Fruit fly (Drosophila melanogaster): ENCODE results near the gene Atxn7.

Gene Atxn7

dm6 chr2L:2365077-2365651 lies 10.5 kb upstream of the Atxn7 start, which contains the start of the genes Rab5 and Axud1 (continued):
- TF ChIP-seq CG11504 (tag; optimal IDR thresholded peaks at IDR 0.05) (peak; percentile 46), CG17829 (tag; optimal IDR thresholded peaks at IDR 0.05) (peak; percentile 24), croc (GFP tag; conservative IDR thresholded peaks at IDR 0.05) (no peak), fd3F (GFP tag; optimal IDR thresholded peaks at IDR 0.05) (no peak), org-1 (GFP tag; optimal IDR thresholded peaks at IDR 0.05) (no peak), E2f1 (GFP tag; IDR thresholded peaks at IDR 0.05) (peak; percentile 21; the same call in 1 of the 2 replicates), CG9437 (GFP tag; optimal IDR thresholded peaks at IDR 0.05) (no peak), lab (GFP tag; optimal IDR thresholded peaks at IDR 0.05) (peak; percentile 19), CG3065 (GFP tag; optimal IDR thresholded peaks at IDR 0.05) (no peak), chm (GFP tag; IDR thresholded peaks at IDR 0.05) (no peak; the same call in 1 of the 2 replicates), pum (GFP tag; optimal IDR thresholded peaks at IDR 0.05) (no peak), luna (GFP tag; optimal IDR thresholded peaks at IDR 0.05) (no peak), ac (GFP tag; optimal IDR thresholded peaks at IDR 0.05) (no peak), zfh1 (GFP tag; IDR thresholded peaks at IDR 0.05) (no peak), CG17385 (GFP tag; optimal IDR thresholded peaks at IDR 0.05) (peak; percentile 20), CG17359 (tag; optimal IDR thresholded peaks at IDR 0.05) (no peak), CG16863 (GFP tag; optimal IDR thresholded peaks at IDR 0.05) (no peak), CG32772 (GFP tag; IDR thresholded peaks at IDR 0.05) (0 out of 2 replicates have a peak, but pooled peaks have one; percentile 15), CG15269 (tag; optimal IDR thresholded peaks at IDR 0.05) (no peak), CG2889 (GFP tag; IDR thresholded peaks at IDR 0.05) (no peak), Fer3 (tag; optimal IDR thresholded peaks at IDR 0.05) (no peak), otp (GFP tag; IDR thresholded peaks at IDR 0.05) (no peak), HHEX (GFP tag; optimal IDR thresholded peaks at IDR 0.05) (no peak), Ptx1 (GFP tag; IDR thresholded peaks at IDR 0.05) (0 out of 2 replicates have a peak, but pooled peaks have one; percentile 12), CG6254 (GFP tag; optimal IDR thresholded peaks at IDR 0.05) (no peak), run (tag; optimal IDR thresholded peaks at IDR 0.05) (no peak), Dek (tag; optimal IDR thresholded peaks at IDR 0.05) (peak; percentile 7), Dp (GFP tag; optimal IDR thresholded peaks at IDR 0.05) (peak; percentile 14), jing (GFP tag; optimal IDR thresholded peaks at IDR 0.05) (no peak), cwo (GFP tag; optimal IDR thresholded peaks at IDR 0.05) (no peak), CG13624 (GFP tag; optimal IDR thresholded peaks at IDR 0.05) (no peak), z (GFP tag; IDR thresholded peaks at IDR 0.05) (no peak), CG1792 (GFP tag; optimal IDR thresholded peaks at IDR 0.05) (no peak), CG3163 (GFP tag; optimal IDR thresholded peaks at IDR 0.05) (no peak), hbn (GFP tag; IDR thresholded peaks at IDR 0.05; ENCODE audit: partially characterized antibody) (no peak), pzg (GFP tag; optimal IDR thresholded peaks at IDR 0.05) (peak; percentile 82), CG8388 (GFP tag; optimal IDR thresholded peaks at IDR 0.05) (no peak), CHES-1-like (GFP tag; optimal IDR thresholded peaks at IDR 0.05) (no peak), pros (GFP tag; optimal IDR thresholded peaks at IDR 0.05) (no peak), BEAF-32 (GFP tag; optimal IDR thresholded peaks at IDR 0.05) (peak; percentile 79), CG13775 (GFP tag; optimal IDR thresholded peaks at IDR 0.05) (no peak), Ets65A (GFP tag) (peak; percentile 77), dmrt99B (tag; optimal IDR thresholded peaks at IDR 0.05) (no peak), inv (GFP tag; IDR thresholded peaks at IDR 0.05; ENCODE audit: partially characterized antibody) (no peak), sna (GFP tag; IDR thresholded peaks at IDR 0.05; ENCODE audit: partially characterized antibody) (no peak), gce (GFP tag; IDR thresholded peaks at IDR 0.05) (no peak), Nf-YC (tag; optimal IDR thresholded peaks at IDR 0.05) (peak; percentile 38), CG13424 (tag; optimal IDR thresholded peaks at IDR 0.05) (no peak), ap (GFP tag; IDR thresholded peaks at IDR 0.05) (no peak), jumu (GFP tag; optimal IDR thresholded peaks at IDR 0.05) (no peak)

Measured in whole organism, embryonic.